Fruit fly (Drosophila melanogaster) whole organism, prepupa: ENCODE data around the gene hbt.

Experiments
- Blimp-1 ChIP-seq: fragments of 200-800 bp; sonication (Bioruptor generic); optimal IDR thresholded peaks from 3 replicates; lab custom pipeline; 2017; ENCODE audit warnings: missing biosample characterization, missing genetic modification characterization, mild to moderate bottlenecking, moderate library complexity, missing genetic modification reagents
- CG10631 ChIP-seq: fragments of 200-800 bp; sonication (Bioruptor generic); optimal IDR thresholded peaks from 2 replicates; lab custom pipeline; 2016; ENCODE audit warnings: missing biosample characterization, missing genetic modification characterization
- CG10669 ChIP-seq: fragments of 200-800 bp; sonication (Bioruptor generic); optimal IDR thresholded peaks from 3 replicates; lab custom pipeline; 2018; ENCODE audit warnings: missing biosample characterization, mild to moderate bottlenecking, missing genetic modification characterization, moderate library complexity
- CG11294 ChIP-seq: fragments of 200-800 bp; sonication (Bioruptor generic); IDR thresholded peaks from 2 replicates; pipeline ENCODE4 v1.3.6; 2022; ENCODE audit warnings: missing biosample characterization, missing genetic modification characterization
- CG11762 ChIP-seq: fragments of 200-800 bp; sonication (Bioruptor generic); optimal IDR thresholded peaks from 3 replicates; lab custom pipeline; 2016; ENCODE audit warnings: missing biosample characterization, missing genetic modification characterization; ENCODE audit not compliant: insufficient read depth
- CG15336 ChIP-seq: fragments of 200-800 bp; sonication (Bioruptor generic); IDR thresholded peaks from 2 replicates; pipeline ENCODE4 v1.3.6; 2022; ENCODE audit warnings: missing biosample characterization, missing genetic modification characterization
- CG1621 ChIP-seq: fragments of 200-800 bp; sonication (Bioruptor generic); optimal IDR thresholded peaks from 3 replicates; lab custom pipeline; 2018; ENCODE audit warnings: missing biosample characterization, mild to moderate bottlenecking, missing genetic modification characterization
- CG3032 ChIP-seq: fragments of 200-800 bp; optimal IDR thresholded peaks from 2 replicates; lab custom pipeline; 2019; ENCODE audit warnings: missing biosample characterization, mild to moderate bottlenecking, missing genetic modification characterization, moderate library complexity
- CG31627 ChIP-seq: fragments of 200-800 bp; sonication (Bioruptor generic); optimal IDR thresholded peaks from 3 replicates; lab custom pipeline; 2016; ENCODE audit warnings: missing biosample characterization, missing genetic modification characterization
- CG32006 ChIP-seq: fragments of 200-800 bp; sonication (Bioruptor generic); optimal IDR thresholded peaks from 3 replicates; lab custom pipeline; 2017; ENCODE audit warnings: missing biosample characterization, mild to moderate bottlenecking, missing genetic modification characterization
- CG34406 ChIP-seq: fragments of 200-800 bp; sonication (Bioruptor generic); optimal IDR thresholded peaks from 3 replicates; lab custom pipeline; 2016; ENCODE audit warnings: missing biosample characterization, missing genetic modification characterization
- CG3919 ChIP-seq: fragments of 200-800 bp; sonication (Bioruptor generic); optimal IDR thresholded peaks from 3 replicates; lab custom pipeline; 2016; ENCODE audit warnings: missing biosample characterization, missing genetic modification characterization
- CG6163 ChIP-seq: fragments of 200-800 bp; sonication (Bioruptor generic); IDR thresholded peaks from 3 replicates; pipeline ENCODE4 v1.3.6; 2022; ENCODE audit warnings: missing biosample characterization, missing genetic modification characterization
- CG6276 ChIP-seq: fragments of 200-800 bp; sonication (Bioruptor generic); optimal IDR thresholded peaks from 2 replicates; lab custom pipeline; 2017; ENCODE audit warnings: missing biosample characterization, mild to moderate bottlenecking, missing genetic modification characterization
- CG6792 ChIP-seq: fragments of 200-800 bp; sonication (Bioruptor generic); optimal IDR thresholded peaks from 3 replicates; lab custom pipeline; 2016; ENCODE audit warnings: missing biosample characterization, missing genetic modification characterization
- CG6808 ChIP-seq: fragments of 200-800 bp; sonication (Bioruptor generic); optimal IDR thresholded peaks from 3 replicates; lab custom pipeline; 2017; ENCODE audit warnings: missing biosample characterization, missing genetic modification characterization, mild to moderate bottlenecking, moderate library complexity, missing genetic modification reagents
- CG6854 ChIP-seq: fragments of 200-800 bp; sonication (Bioruptor generic); optimal IDR thresholded peaks from 2 replicates; lab custom pipeline; 2017; ENCODE audit warnings: missing biosample characterization, mild to moderate bottlenecking, missing genetic modification characterization
- CG7368 ChIP-seq: fragments of 200-800 bp; sonication (Bioruptor generic); optimal IDR thresholded peaks from 3 replicates; lab custom pipeline; 2016; ENCODE audit warnings: missing biosample characterization, missing genetic modification characterization
- CG8119 ChIP-seq: fragments of 200-800 bp; sonication (Bioruptor generic); IDR thresholded peaks from 3 replicates; pipeline ENCODE4 v1.3.6; 2022; ENCODE audit warnings: missing biosample characterization, missing genetic modification characterization
- Eip75B ChIP-seq: fragments of 200-800 bp; sonication (Bioruptor generic); optimal IDR thresholded peaks from 3 replicates; lab custom pipeline; 2016; ENCODE audit warnings: missing biosample characterization, missing genetic modification characterization
- Eip78C ChIP-seq: fragments of 200-800 bp; sonication (Bioruptor generic); peaks from one replicate; lab custom pipeline; 2016; ENCODE audit warnings: missing biosample characterization, missing genetic modification characterization
- Eip93F ChIP-seq: fragments of 200-800 bp; sonication (Bioruptor generic); optimal IDR thresholded peaks from 2 replicates; lab custom pipeline; 2016; ENCODE audit warnings: missing biosample characterization, mild to moderate bottlenecking, missing genetic modification characterization
- Ets21C ChIP-seq: fragments of 200-800 bp; sonication (Bioruptor generic); optimal IDR thresholded peaks from 3 replicates; lab custom pipeline; 2016; ENCODE audit warnings: missing biosample characterization, missing genetic modification characterization
- Ets96B ChIP-seq: fragments of 200-800 bp; optimal IDR thresholded peaks from 2 replicates; lab custom pipeline; 2019; ENCODE audit warnings: missing biosample characterization, mild to moderate bottlenecking, missing genetic modification characterization, moderate library complexity
- Gug ChIP-seq: fragments of 200-800 bp; sonication (Bioruptor generic); IDR thresholded peaks from 2 replicates; pipeline ENCODE4 v1.3.6; 2022; ENCODE audit warnings: missing biosample characterization, missing genetic modification characterization
- Hr38 ChIP-seq: sonication (Bioruptor generic); optimal IDR thresholded peaks from 2 replicates; lab custom pipeline; 2016; ENCODE audit warnings: missing biosample characterization, missing genetic modification characterization
- Hr39 ChIP-seq: fragments of 200-800 bp; sonication (Bioruptor generic); optimal IDR thresholded peaks from 2 replicates; lab custom pipeline; 2016; ENCODE audit warnings: missing biosample characterization, missing genetic modification characterization
- Hr4 ChIP-seq: fragments of 200-800 bp; sonication (Bioruptor generic); optimal IDR thresholded peaks from 3 replicates; lab custom pipeline; 2016; ENCODE audit warnings: missing biosample characterization, missing genetic modification characterization
- Met ChIP-seq: fragments of 200-800 bp; sonication (Bioruptor generic); optimal IDR thresholded peaks from 3 replicates; lab custom pipeline; 2016; ENCODE audit warnings: missing biosample characterization, missing genetic modification characterization
- OdsH ChIP-seq: fragments of 200-800 bp; sonication (Bioruptor generic); optimal IDR thresholded peaks from 3 replicates; lab custom pipeline; 2016; ENCODE audit warnings: missing biosample characterization, missing genetic modification characterization
- Smox ChIP-seq: fragments of 200-800 bp; sonication (Bioruptor generic); optimal IDR thresholded peaks from 3 replicates; lab custom pipeline; 2016; ENCODE audit warnings: missing biosample characterization, missing genetic modification characterization
- Sox102F ChIP-seq: fragments of 200-800 bp; sonication (Bioruptor generic); optimal IDR thresholded peaks from 2 replicates; lab custom pipeline; 2016; ENCODE audit warnings: missing biosample characterization, mild to moderate bottlenecking, missing genetic modification characterization
- Sox15 ChIP-seq: fragments of 200-800 bp; sonication (Bioruptor generic); optimal IDR thresholded peaks from 3 replicates; lab custom pipeline; 2016; ENCODE audit warnings: missing biosample characterization, missing genetic modification characterization
- achi ChIP-seq: fragments of 200-800 bp; sonication (Bioruptor generic); optimal IDR thresholded peaks from 3 replicates; lab custom pipeline; 2016; ENCODE audit warnings: missing biosample characterization, missing genetic modification characterization
- acj6 ChIP-seq: fragments of 200-800 bp; sonication (Bioruptor generic); optimal IDR thresholded peaks from 3 replicates; lab custom pipeline; 2016; ENCODE audit warnings: missing biosample characterization, missing genetic modification characterization
- cyc ChIP-seq: fragments of 200-800 bp; sonication (Bioruptor generic); optimal IDR thresholded peaks from 3 replicates; lab custom pipeline; 2016; ENCODE audit warnings: missing biosample characterization, missing genetic modification characterization
- dac ChIP-seq: fragments of 200-800 bp; sonication (Bioruptor generic); optimal IDR thresholded peaks from 2 replicates; lab custom pipeline; 2017; ENCODE audit warnings: missing biosample characterization, mild to moderate bottlenecking, missing genetic modification characterization
- eg ChIP-seq: fragments of 200-800 bp; sonication (Bioruptor generic); IDR thresholded peaks from 3 replicates; pipeline ENCODE4 v1.3.6; 2022; ENCODE audit warnings: missing biosample characterization, missing genetic modification characterization
- esn ChIP-seq: fragments of 200-800 bp; sonication (Bioruptor generic); optimal IDR thresholded peaks from 2 replicates; lab custom pipeline; 2016; ENCODE audit warnings: missing biosample characterization, mild to moderate bottlenecking, missing genetic modification characterization, moderate library complexity
- fd59A ChIP-seq: fragments of 200-800 bp; sonication (Bioruptor generic); optimal IDR thresholded peaks from 2 replicates; lab custom pipeline; 2017; ENCODE audit warnings: missing biosample characterization, mild to moderate bottlenecking, missing genetic modification characterization, missing genetic modification reagents
- fd85E ChIP-seq: fragments of 200-800 bp; sonication (Bioruptor generic); optimal IDR thresholded peaks from 3 replicates; lab custom pipeline; 2016; ENCODE audit warnings: missing biosample characterization, missing genetic modification characterization
- fkh ChIP-seq: fragments of 200-800 bp; sonication (Bioruptor generic); optimal IDR thresholded peaks from 3 replicates; lab custom pipeline; 2017; ENCODE audit warnings: missing biosample characterization, mild to moderate bottlenecking, missing genetic modification characterization, moderate library complexity
- lz ChIP-seq: fragments of 200-800 bp; sonication (Bioruptor generic); optimal IDR thresholded peaks from 3 replicates; lab custom pipeline; 2016; ENCODE audit warnings: missing biosample characterization, missing genetic modification characterization
- net ChIP-seq: fragments of 200-800 bp; sonication (Bioruptor generic); optimal IDR thresholded peaks from 3 replicates; lab custom pipeline; 2016; ENCODE audit warnings: missing biosample characterization, missing genetic modification characterization
- pdm3 ChIP-seq: fragments of 200-800 bp; sonication (Bioruptor generic); optimal IDR thresholded peaks from 3 replicates; lab custom pipeline; 2016; ENCODE audit warnings: missing biosample characterization, missing genetic modification characterization
- salr ChIP-seq, 2 experiments: fragments of 200-800 bp; sonication (Bioruptor generic); optimal IDR thresholded peaks; 3 replicates each; lab custom pipeline; 2016 to 2018; ENCODE audit warnings: missing biosample characterization in 2 of 2, missing genetic modification characterization in 2 of 2, mild to moderate bottlenecking in 1 of 2
- ss ChIP-seq, 2 experiments: fragments of 200-800 bp; sonication (Bioruptor generic); optimal IDR thresholded peaks; 2 replicates in 1 of 2; 3 replicates in 1 of 2; lab custom pipeline; 2017 to 2018; ENCODE audit warnings: mild to moderate bottlenecking in 2 of 2, missing biosample characterization in 2 of 2, missing genetic modification characterization in 2 of 2, moderate library complexity in 1 of 2
- svp ChIP-seq: fragments of 200-800 bp; sonication (Bioruptor generic); peaks from one replicate; lab custom pipeline; 2016; ENCODE audit warnings: missing biosample characterization, missing genetic modification characterization
- topi ChIP-seq: fragments of 200-800 bp; sonication (Bioruptor generic); optimal IDR thresholded peaks from 3 replicates; lab custom pipeline; 2016; ENCODE audit warnings: missing biosample characterization, missing genetic modification characterization
- vri ChIP-seq: fragments of 200-800 bp; sonication (Bioruptor generic); optimal IDR thresholded peaks from 3 replicates; lab custom pipeline; 2016; ENCODE audit warnings: missing biosample characterization, mild to moderate bottlenecking, missing genetic modification characterization

hbt gene

DNA sequence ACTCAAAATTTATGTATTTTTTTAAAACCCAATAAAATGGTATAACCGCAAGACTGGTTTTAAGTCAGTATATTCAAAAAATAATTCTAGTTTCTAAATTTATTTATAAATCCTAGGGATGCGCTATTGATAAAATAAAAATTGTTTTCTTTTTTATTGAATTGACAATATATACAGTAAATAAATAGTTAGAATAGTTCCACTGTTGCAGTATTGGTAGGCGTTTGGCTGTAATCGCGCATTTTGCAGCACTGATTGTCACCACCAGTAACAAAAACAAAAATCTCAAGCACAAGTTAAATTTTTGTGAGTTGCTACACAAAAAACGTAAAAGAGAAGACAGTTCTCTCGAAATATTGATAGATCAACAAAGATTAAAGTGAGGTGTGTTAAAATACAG lies 38.0 kb upstream of the hbt start, which contains the start of gene CG31855 (continued):
- TF ChIP-seq CG1621 (tag; lab: Kevin White, UChicago), result peak; percentile 44
- peak in 1 of 2 experiments; percentile 77 for TF ChIP-seq ss (GFP tag; optimal IDR thresholded peaks at IDR 0.05; lab: Kevin White, UChicago)
- peak; percentile 65 for TF ChIP-seq Ets21C
- TF ChIP-seq CG6792 (GFP tag; lab: Kevin White, UChicago), result peak; percentile 79
- peak; percentile 32 for TF ChIP-seq dac (GFP tag; lab: Kevin White, UChicago)
- TF ChIP-seq CG3919 (GFP tag; lab: Kevin White, UChicago), result peak; percentile 89
- no peak for TF ChIP-seq Hr38
- peak; percentile 71 for TF ChIP-seq CG10669 (GFP tag; lab: Kevin White, UChicago)
- TF ChIP-seq Eip78C (GFP tag; lab: Kevin White, UChicago), result peak; percentile 93
- TF ChIP-seq CG11762 (GFP tag; lab: Kevin White, UChicago), result peak; percentile 59
- TF ChIP-seq Met (GFP tag; lab: Kevin White, UChicago), result peak; percentile 87
- peak; percentile 70 for TF ChIP-seq CG34406 (GFP tag; lab: Kevin White, UChicago)
- no peak for TF ChIP-seq vri (GFP tag; lab: Kevin White, UChicago)
- peak; percentile 76 for TF ChIP-seq net
- peak; percentile 64 for TF ChIP-seq CG6808 (GFP tag; lab: Kevin White, UChicago)
- TF ChIP-seq CG7368 (GFP tag; lab: Kevin White, UChicago), result peak; percentile 73
- peak; percentile 69 for TF ChIP-seq Hr4 (GFP tag; lab: Kevin White, UChicago)
- TF ChIP-seq Ets96B (tag; lab: Kevin White, UChicago), result peak; percentile 62

DNA sequence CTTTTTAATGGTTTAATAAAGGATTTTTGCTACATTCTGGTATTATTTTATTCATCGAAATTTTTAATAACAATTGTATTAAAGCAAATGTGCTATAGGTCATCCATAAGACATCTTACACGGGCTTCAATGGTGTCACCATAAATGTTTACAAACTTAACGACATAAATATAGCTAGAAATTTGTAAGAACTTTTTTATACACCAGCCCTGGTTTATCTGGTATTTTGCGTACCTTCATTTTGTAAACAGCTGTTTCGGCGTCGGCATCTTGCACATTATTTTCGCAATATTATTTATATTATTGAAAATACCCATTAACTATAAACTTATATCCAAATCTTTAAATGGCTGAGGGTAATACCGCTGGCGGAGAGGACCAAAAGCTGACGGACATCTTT lies 36.5 kb upstream of the hbt start, which contains the start of gene Tap42:
Gene Tap42 (plus strand): TSS at position 240 of the 400 bp plus-strand sequence.
- TF ChIP-seq CG11294 (no peak), Smox (GFP tag; lab: Kevin White, UChicago) (peak; percentile 37), topi (GFP tag; lab: Kevin White, UChicago) (no peak), pdm3 (peak; percentile 25), Hr4 (GFP tag; lab: Kevin White, UChicago) (peak; percentile 25), Sox15 (GFP tag; lab: Kevin White, UChicago) (no peak), CG3032 (peak; percentile 3), Gug (GFP tag; lab: Robert Waterston, UW) (no peak), CG10631 (GFP tag; lab: Kevin White, UChicago) (no peak), cyc (GFP tag; lab: Kevin White, UChicago) (peak; percentile 9), ss (GFP tag; optimal IDR thresholded peaks at IDR 0.05; lab: Kevin White, UChicago) (no peak), Eip75B (GFP tag; lab: Kevin White, UChicago) (no peak), Blimp-1 (GFP tag; lab: Kevin White, UChicago) (no peak), CG31627 (no peak), Ets96B (tag; lab: Kevin White, UChicago) (no peak), Eip78C (GFP tag; lab: Kevin White, UChicago) (peak; percentile 79), fd59A (GFP tag; lab: Kevin White, UChicago) (no peak), Met (GFP tag; lab: Kevin White, UChicago) (no peak), CG3919 (GFP tag; lab: Kevin White, UChicago) (no peak), CG6854 (GFP tag; lab: Kevin White, UChicago) (no peak), CG32006 (GFP tag; lab: Kevin White, UChicago) (no peak), CG6808 (GFP tag; lab: Kevin White, UChicago) (no peak), fkh (GFP tag; lab: Kevin White, UChicago) (no peak), CG6792 (GFP tag; lab: Kevin White, UChicago) (no peak), Hr39 (no peak), OdsH (GFP tag; lab: Kevin White, UChicago) (no peak), CG8119 (no peak), svp (GFP tag; lab: Kevin White, UChicago) (no peak), fd85E (GFP tag; lab: Kevin White, UChicago) (no peak), Sox102F (GFP tag; lab: Kevin White, UChicago) (no peak), dac (GFP tag; lab: Kevin White, UChicago) (no peak), esn (GFP tag; lab: Kevin White, UChicago) (peak; percentile 45), Eip93F (GFP tag; lab: Kevin White, UChicago) (peak; percentile 34), CG15336 (GFP tag; lab: Robert Waterston, UW) (no peak), salr (GFP tag; optimal IDR thresholded peaks at IDR 0.05; lab: Kevin White, UChicago) (no peak), lz (GFP tag; lab: Kevin White, UChicago) (peak; percentile 5), eg (GFP tag; lab: Robert Waterston, UW) (no peak), CG6163 (GFP tag; lab: Robert Waterston, UW) (no peak), achi (GFP tag; lab: Kevin White, UChicago) (no peak), acj6 (GFP tag; lab: Kevin White, UChicago) (peak; percentile 24), CG1621 (tag; lab: Kevin White, UChicago) (no peak), CG6276 (GFP tag; lab: Kevin White, UChicago) (no peak)
